Fruit fly (Drosophila melanogaster) whole organism, wandering third instar larva: ENCODE data around the gene CG13894.

Experiments used
- Abd-B ChIP-seq: fragments of >200 bp; optimal IDR thresholded peaks from 2 replicates; lab custom pipeline; 2017; ENCODE audit warnings: missing biosample characterization, missing genetic modification characterization
- Dfd ChIP-seq: fragments of >200 bp; optimal IDR thresholded peaks from 2 replicates; lab custom pipeline; 2017; ENCODE audit warnings: missing biosample characterization, missing genetic modification characterization
- Dif ChIP-seq: fragments of 200-275, 200-300 bp; sonication (Bioruptor generic); optimal IDR thresholded peaks from 2 replicates; lab custom pipeline; 2018; ENCODE audit warnings: missing biosample characterization, missing genetic modification characterization; ENCODE audit not compliant: partially characterized antibody
- Hr78 ChIP-seq: fragments of >200 bp; optimal IDR thresholded peaks from 2 replicates; lab custom pipeline; 2017; ENCODE audit warnings: missing biosample characterization, missing genetic modification characterization
- Jra ChIP-seq: sonication (Bioruptor generic); optimal IDR thresholded peaks from 2 replicates; lab custom pipeline; 2016; ENCODE audit warnings: missing biosample characterization, missing genetic modification characterization
- Myc ChIP-seq: fragments of >200 bp; optimal IDR thresholded peaks from 2 replicates; lab custom pipeline; 2017
- Rel ChIP-seq, 2 experiments: fragments of 200-800 bp; sonication (Bioruptor generic) in 1 of 2; optimal IDR thresholded peaks; 2 replicates in 1 of 2; 3 replicates in 1 of 2; lab custom pipeline; 2016 to 2019; ENCODE audit warnings: mild to moderate bottlenecking in 2 of 2, missing biosample characterization in 2 of 2, missing genetic modification characterization in 2 of 2, moderate library complexity in 1 of 2
- dl ChIP-seq, 2 experiments: fragments of 175-275, 200-275 bp in 1 of 2; fragments of 200-275 bp in 1 of 2; sonication (Bioruptor generic); optimal IDR thresholded peaks; lab custom pipeline; 2018; ENCODE audit warnings: mild to moderate bottlenecking in 2 of 2, missing biosample characterization in 2 of 2, missing genetic modification characterization in 2 of 2, moderate library complexity in 2 of 2; ENCODE audit not compliant: partially characterized antibody in 2 of 2, insufficient read depth in 1 of 2
- jim ChIP-seq: fragments of 175-275, 200-325 bp; sonication (Bioruptor generic); optimal IDR thresholded peaks from 2 replicates; lab custom pipeline; 2016; ENCODE audit warnings: missing biosample characterization, mild to moderate bottlenecking, missing genetic modification characterization
- lola ChIP-seq: fragments of >200 bp; optimal IDR thresholded peaks from 2 replicates; lab custom pipeline; 2017; ENCODE audit warnings: missing biosample characterization, missing genetic modification characterization

- TF ChIP-seq lola (GFP tag; lab: Kevin White, UChicago), result no peak
- TF ChIP-seq dl (GFP tag; optimal IDR thresholded peaks at IDR 0.05; lab: Kevin White, UChicago; ENCODE audit: insufficient read depth in 1 of 2, partially characterized antibody in 2 of 2), result no peak
- TF ChIP-seq Jra (GFP tag; lab: Kevin White, UChicago), result no peak
- no peak for TF ChIP-seq Dif (GFP tag; lab: Kevin White, UChicago)
- TF ChIP-seq Hr78 (GFP tag; lab: Kevin White, UChicago), result no peak
- no peak for TF ChIP-seq Abd-B (GFP tag; lab: Kevin White, UChicago)
- TF ChIP-seq Myc (lab: Kevin White, UChicago), result no peak
- TF ChIP-seq Rel (GFP tag; optimal IDR thresholded peaks at IDR 0.05; lab: Kevin White, UChicago), result no peak
- TF ChIP-seq Rel (tag; optimal IDR thresholded peaks at IDR 0.05; lab: Kevin White, UChicago), result no peak
- no peak for TF ChIP-seq Dfd
- no peak for TF ChIP-seq jim (GFP tag; lab: Kevin White, UChicago)
Observed at dm6 chr3L:721863-722262, 22.9 kb upstream of the CG13894 start.
